Fruit fly (Drosophila melanogaster) whole organism: Measurements from ENCODE around the gene CG11294.
A peak's percentile ranks its signal among the peaks of the same experiment; 100 is the strongest.

ENCODE experiments used
- CG8478 ChIP-seq: fragments of >200 bp; optimal IDR thresholded peaks from 2 replicates; lab custom pipeline; 2018; ENCODE audit warnings: inconsistent platforms
- Dll ChIP-seq: fragments of >200 bp; optimal IDR thresholded peaks from 2 replicates; lab custom pipeline; 2017
- EcR ChIP-seq, 2 experiments: fragments of >200 bp; optimal IDR thresholded peaks; 2 replicates each; lab custom pipeline; 2017; ENCODE audit warnings: missing biosample characterization in 2 of 2, missing genetic modification characterization in 2 of 2, missing genetic modification reagents in 2 of 2
- pan ChIP-seq: fragments of >200 bp; optimal IDR thresholded peaks from 2 replicates; lab custom pipeline; 2017
- psq ChIP-seq: fragments of >200 bp; optimal IDR thresholded peaks from 2 replicates; lab custom pipeline; 2017
- usp ChIP-seq: fragments of >200 bp; optimal IDR thresholded peaks from 2 replicates; lab custom pipeline; 2017; ENCODE audit warnings: missing biosample characterization, missing genetic modification characterization, mixed read lengths

The CG11294 gene

DNA sequence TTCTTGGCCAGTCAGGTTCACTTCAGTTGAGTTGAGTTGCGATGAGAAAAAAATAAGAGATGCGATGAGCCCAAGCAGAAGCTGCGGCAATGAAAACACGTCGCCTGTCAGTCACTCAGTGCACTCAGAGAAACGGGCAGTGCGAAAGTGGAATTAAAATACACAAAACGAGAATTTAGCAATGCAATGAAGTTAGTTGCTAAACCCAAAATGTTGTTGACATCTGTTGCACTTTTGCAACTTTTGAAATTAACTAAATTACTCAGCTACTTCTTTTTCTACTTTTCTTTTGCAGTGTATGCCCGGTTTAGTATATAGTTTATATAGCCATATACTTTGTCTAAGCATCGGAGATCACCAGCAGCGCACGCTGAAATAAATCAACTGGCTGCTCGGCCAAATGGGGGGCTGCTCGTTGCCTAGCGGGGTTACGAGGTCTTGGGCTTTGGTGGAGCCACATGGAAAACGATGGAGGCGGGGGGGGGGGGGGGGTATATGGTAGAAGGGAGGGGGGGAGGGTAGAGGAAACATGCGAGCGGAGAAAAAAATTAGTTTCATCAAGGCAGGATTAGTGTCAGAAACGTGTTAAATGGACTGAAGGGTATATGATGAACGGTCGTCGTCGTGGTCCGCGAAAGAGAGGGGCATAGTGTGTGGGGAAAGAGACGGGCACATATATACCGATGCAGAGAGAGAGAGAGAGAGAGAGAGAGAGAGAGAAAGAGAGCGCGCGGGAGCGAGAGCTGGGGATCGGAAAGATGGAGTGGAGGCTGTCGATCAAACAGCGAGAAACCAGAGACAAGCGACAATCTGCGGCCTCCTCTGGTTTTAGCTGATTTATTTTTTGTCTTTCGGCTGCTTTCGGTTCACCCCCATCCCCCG lies 36.6 kb downstream of the CG11294 start:
- TF ChIP-seq CG8478, result no peak
- no peak for TF ChIP-seq psq
- TF ChIP-seq pan, result no peak
- no peak for TF ChIP-seq usp
- TF ChIP-seq Dll (lab: Kevin White, UChicago), result no peak
- no peak for TF ChIP-seq EcR (GFP tag; optimal IDR thresholded peaks at IDR 0.05; lab: Kevin White, UChicago)

DNA sequence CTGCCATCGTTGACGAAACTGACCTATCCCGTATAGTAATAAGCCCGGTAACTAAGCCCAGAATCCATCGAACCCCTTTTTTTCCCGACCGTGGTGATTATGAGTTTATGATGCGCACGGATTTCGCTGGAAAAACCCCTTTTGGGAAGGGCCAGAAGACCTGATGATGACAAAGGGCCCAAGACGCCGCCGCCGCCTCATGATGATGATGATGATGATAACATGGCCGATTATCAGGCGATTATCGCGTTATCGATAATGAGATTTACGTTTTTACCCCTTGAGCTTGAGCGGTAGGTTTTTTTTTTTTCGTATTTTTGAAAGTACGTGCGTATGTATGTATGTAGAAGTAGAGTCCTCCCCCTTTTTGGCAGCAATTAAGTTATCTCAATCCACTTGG lies 38.2 kb downstream of the CG11294 start:
- TF ChIP-seq pan, result no peak
- TF ChIP-seq CG8478, result no peak
- no peak for TF ChIP-seq EcR (GFP tag; optimal IDR thresholded peaks at IDR 0.05; lab: Kevin White, UChicago)
- TF ChIP-seq usp, result no peak
- no peak for TF ChIP-seq psq
- no peak for TF ChIP-seq Dll (lab: Kevin White, UChicago)

DNA sequence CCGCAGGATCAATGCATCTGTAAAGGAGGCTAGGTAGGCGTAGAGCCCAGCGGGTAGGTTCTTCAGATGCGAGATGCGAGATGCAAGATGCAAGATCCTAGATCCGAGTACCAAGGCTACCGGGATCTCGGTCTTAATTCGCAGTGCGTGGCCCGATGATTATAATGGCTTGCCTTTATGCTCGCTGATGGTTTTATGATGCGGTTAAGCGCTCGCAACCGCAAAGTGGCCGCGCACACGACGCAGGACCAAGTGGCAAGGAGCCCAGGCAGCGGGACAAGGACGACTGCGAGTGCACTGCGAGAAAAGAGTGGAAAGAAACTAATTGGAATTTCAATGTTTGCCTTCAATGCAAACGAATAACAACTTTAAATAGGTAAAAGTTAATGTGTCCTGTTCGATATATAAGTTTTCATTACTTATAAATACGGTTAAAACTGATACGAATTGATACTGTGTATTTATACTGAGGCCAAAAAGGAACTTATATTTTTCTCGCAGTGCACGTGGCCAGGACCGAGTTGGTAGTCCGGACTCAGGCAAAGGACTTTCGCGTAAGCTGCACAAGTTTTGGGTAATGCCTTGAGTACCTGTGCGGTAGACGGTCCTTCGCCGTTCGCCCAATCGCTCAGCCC lies 39.3 kb downstream of the CG11294 start:
- no peak for TF ChIP-seq CG8478
- TF ChIP-seq Dll (lab: Kevin White, UChicago), result no peak
- no peak for TF ChIP-seq pan
- TF ChIP-seq usp, result no peak
- no peak for TF ChIP-seq EcR (GFP tag; optimal IDR thresholded peaks at IDR 0.05; lab: Kevin White, UChicago)
- no peak for TF ChIP-seq psq

DNA sequence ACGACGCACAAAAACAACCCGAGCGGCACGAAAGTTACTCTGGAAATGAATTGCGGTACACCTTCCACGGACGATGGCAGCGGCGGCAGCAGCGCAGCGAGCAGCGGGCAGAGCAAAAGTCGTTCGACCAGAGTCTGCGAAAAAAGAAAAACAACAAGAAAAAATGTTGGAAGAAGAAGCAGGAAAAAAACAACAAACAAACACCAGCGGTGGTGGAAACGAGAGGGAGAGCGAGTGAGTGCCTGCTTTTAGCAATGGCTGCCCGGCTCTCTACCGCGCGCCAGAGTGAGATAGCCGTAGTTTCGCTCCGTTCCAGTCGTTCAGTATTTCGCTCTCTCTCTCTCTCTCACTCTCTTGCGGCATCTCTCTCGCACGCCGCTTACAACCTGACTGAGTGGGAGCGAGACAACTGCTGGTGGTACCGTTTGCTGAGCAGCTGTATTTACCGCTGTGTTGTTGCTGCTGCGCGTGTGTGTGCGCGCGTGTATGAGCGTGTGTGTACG lies 42.7 kb downstream of the CG11294 start, which contains the start of gene oc:
Gene oc (minus strand): TSS at position 51 of the 503 bp plus-strand sequence.
- TF ChIP-seq EcR (GFP tag; optimal IDR thresholded peaks at IDR 0.05; lab: Kevin White, UChicago) (no peak), usp (no peak), CG8478 (peak; percentile 100), pan (no peak), Dll (lab: Kevin White, UChicago) (peak; percentile 7), psq (no peak)
